Fruit fly (Drosophila melanogaster): ENCODE data around the gene tws.

Gene tws

DNA sequence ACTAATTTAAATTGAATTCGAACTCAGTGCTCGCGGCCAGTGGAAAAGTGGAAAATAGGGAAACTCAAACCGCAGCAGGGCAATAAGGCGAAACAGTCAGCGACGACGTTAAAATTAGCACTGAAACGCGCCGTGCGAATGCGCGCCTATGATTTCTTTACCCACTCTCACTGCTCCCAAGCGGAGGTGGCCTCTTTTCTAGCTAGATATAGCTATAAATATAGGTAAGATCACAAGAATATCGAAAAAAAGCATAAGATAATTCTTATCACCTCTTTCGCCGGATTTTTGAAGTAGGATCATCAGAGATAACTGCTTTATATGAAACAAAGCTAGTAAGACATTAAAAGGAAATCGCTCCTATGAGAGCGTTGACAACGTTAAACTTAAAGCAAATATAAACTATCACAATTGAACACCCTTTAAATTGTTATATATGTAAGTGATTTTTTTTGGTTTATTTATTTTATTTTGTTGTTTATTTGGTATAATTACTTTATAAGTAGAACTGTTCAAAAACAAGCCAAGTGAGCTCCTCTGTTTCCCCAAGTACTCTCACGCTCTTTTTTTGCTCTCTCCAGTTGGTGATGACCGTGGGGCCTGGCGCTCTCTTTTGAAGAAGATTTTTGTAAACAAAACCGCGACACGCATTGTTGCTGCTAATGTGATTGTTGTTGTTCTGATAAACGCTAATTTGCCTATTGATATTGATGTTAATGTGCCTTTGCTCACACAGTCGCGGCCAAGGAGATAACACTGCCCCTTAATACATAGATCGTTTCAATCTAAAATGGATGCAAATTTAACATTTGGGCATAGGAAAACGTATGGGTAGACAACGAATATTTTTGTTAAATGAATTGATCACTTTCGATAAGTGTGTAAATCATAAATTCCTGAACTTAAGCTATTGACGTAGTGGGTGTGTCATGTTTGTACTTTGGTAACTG is at the start of gene tws:
tws (minus strand) TSS at position 124 of the 950 bp plus-strand sequence.
- peak; percentile 77 for TF ChIP-seq noc (tag; optimal IDR thresholded peaks at IDR 0.05)

dm6 chr3R:10185986-10186385 is 46.4 kb upstream of the tws start:
- TF ChIP-seq noc (tag; optimal IDR thresholded peaks at IDR 0.05): peak; percentile 3

dm6 chr3R:10176927-10177511 is 37.4 kb upstream of the tws start:
- TF ChIP-seq noc (tag; optimal IDR thresholded peaks at IDR 0.05): no peak

DNA sequence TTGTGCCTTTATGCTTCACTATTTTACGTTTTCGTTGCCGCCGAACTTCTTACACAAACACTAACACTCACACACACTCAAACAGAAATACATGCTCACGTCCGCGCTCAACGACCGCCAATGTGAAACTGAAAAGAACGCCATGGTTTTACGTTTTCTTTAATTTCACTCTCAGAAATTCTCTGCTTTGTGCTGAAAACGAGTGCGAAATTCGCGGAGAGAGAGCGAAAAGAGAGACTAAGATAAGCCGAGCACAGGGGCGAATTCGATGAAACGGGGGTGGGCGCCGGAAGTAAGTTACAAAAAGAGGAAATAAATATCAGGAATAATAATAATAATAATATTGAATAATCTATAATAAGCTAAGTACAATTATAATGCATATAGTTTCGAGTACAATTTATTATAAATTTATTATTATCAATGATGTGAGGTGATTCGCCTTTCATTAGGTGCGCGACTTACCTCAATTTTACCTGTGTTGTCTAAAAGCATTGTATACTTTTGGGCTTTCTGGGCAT is 30.8 kb upstream of the tws start, which contains the start of gene Best1:
Best1 (minus strand) TSS at position 132 of the 521 bp plus-strand sequence.
- peak; percentile 92 for TF ChIP-seq noc (tag; optimal IDR thresholded peaks at IDR 0.05)

- no peak for TF ChIP-seq noc (tag; optimal IDR thresholded peaks at IDR 0.05)
These were observed 29.7 kb upstream of the tws start for dm6 chr3R:10169124-10169766.

- TF ChIP-seq noc (tag; optimal IDR thresholded peaks at IDR 0.05): no peak
These were observed 29.0 kb upstream of the tws start for dm6 chr3R:10168483-10169064.

DNA sequence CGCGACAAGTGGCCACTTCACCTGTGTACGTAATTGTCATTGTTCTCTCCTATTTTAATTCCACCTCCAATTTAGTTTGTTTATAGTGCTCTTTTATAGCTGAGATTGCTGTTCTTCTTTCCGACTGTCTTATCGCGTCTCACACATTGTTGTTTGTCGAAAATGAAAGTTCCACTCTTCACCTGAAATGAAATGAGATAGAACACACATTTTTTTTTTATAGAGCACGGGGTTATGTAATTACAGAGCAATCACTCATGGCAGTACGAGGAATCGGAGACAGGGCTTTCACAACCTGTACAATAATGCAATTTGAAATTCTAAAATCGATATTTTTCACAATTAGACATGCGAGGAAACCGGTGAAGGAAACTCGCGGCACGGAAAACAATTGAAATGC is 27.7 kb upstream of the tws start:
- no peak for TF ChIP-seq noc (tag; optimal IDR thresholded peaks at IDR 0.05)

DNA sequence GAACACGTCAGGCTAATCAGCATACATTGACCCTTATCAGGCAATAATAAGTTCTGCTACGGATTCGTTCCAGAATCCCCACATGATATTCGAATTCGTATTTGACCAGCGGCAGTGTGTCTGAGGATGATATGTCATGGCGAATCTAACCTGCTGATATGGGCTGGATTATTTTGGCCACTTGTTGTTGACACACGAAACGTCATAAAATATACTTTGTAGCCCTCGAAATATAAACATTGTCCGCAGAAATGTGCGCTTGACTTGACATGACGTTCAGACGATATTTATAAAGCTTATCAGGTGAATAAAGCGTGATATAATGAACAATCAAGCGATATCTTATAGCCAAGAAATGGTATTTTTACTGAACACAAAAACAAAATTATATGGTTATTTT is 26.8 kb upstream of the tws start:
- TF ChIP-seq noc (tag; optimal IDR thresholded peaks at IDR 0.05): peak; percentile 74

- TF ChIP-seq noc (tag; optimal IDR thresholded peaks at IDR 0.05): no peak
These were observed 21.6 kb upstream of the tws start, which contains the start of gene CG6254 for dm6 chr3R:10161163-10161562. Gene CG6254, minus strand, starts transcription at chr3R:10161331.

dm6 chr3R:10153957-10154685 is 14.5 kb upstream of the tws start:
- TF ChIP-seq noc (tag; optimal IDR thresholded peaks at IDR 0.05): no peak

DNA sequence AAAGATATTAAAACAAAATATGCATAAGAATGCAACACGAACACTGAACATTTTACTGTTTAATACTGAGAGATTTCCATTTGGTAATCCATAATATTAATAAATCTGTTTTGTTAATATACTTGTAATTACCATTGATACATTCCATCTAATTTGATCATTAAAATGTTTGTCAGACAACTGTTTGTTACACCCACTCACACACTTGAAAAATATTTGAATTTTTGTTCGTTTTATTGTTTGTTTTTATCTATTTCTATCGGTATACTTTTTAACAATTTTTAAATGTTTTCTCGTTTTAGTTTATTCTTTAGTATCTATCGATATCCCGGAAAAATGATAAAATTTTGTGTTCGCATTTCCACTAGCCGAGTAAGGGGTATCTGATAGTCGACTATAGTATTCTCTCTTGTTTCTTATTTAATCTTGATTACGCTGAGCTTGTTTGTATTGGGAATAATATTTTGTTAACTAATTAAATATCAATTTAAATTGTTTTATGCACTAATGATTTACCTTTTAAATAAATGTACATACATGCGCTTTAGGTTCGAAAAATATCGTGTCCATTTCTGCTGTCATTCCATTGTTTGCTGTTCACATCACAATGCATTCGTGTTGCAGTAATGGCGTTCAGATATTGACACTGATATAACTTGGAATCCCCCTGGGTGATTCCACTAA is 12.4 kb upstream of the tws start, which contains the start of gene CG34303:
CG34303 (minus strand) TSS at position 51 of the 684 bp plus-strand sequence.
- TF ChIP-seq noc (tag; optimal IDR thresholded peaks at IDR 0.05): no peak

DNA sequence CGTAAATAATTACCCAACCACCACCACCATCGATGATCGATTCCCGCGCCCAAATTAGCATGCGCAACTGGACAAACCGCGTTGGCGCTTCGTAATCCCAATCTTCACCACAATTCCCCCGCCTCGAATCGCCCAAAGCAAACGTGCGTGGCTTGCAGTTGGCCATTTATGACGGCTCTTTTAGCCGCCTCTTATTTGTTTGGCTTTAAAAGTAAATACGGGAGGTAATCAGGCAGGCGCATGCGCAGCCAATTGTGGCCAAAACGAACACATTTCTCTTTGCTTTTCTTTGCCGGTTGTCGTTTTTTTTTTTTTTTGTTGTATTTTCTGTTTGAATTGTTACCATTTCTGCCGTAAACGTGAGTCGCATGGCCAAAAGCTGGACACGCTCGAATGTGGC is 11.0 kb upstream of the tws start:
- no peak for TF ChIP-seq noc (tag; optimal IDR thresholded peaks at IDR 0.05)

dm6 chr3R:10149667-10150398 is 10.3 kb upstream of the tws start:
- TF ChIP-seq noc (tag; optimal IDR thresholded peaks at IDR 0.05): no peak

DNA sequence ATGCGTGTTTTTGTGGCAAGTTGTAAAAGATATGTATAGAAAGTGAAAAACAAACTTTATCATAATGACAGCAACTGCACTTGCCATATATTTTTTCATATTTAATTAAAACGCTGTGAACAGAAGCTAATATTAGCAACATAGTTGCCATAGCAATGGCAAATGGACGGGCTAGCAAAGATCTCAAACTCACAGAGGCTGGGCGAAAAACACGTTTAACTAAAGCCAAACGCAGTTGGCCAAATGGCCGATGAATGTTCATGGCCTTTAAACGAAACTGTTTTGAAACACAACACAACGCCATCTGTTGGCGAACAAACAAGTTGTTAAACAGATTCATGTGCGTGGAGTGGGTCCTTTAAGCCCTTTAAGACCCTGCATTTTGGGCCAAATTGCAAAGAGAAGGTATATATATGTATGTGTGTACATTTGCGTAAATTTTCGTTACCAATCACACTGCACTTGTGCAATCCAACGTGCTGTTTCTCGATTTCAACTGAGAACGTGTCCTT is 8.9 kb upstream of the tws start:
- no peak for TF ChIP-seq noc (tag; optimal IDR thresholded peaks at IDR 0.05)
